Worm (Caenorhabditis elegans): ENCODE results near the gene kvs-5.

DNA sequence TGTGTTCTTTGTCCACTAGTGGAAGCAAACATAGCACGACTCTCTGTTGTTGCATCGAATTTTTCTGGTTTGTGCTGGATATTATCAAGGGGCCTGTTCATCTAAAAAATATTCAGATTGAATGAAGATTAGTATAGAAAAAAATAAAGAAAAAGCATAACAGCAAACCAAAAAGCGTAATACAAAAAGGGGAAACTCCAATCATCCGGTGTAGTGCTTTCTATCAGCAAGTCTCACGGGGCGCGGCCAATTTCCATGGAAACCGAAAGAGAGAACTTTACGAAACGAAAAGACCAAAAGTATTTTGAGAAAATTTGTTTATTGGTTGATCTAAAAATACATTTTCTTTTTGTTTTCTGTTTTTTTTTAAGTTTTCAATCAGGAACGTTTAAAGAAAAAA, 38.2 kb upstream of the kvs-5 start, which contains the start of gene Y55F3C.17:
- TF ChIP-seq nhr-11 (tag; optimal IDR thresholded peaks at IDR 0.05) (no peak), pqm-1 (tag; optimal IDR thresholded peaks at IDR 0.05) (no peak), dve-1 (tag; optimal IDR thresholded peaks at IDR 0.05) (no peak), F13H6.1 (tag; optimal IDR thresholded peaks at IDR 0.05) (no peak), ztf-16 (tag; optimal IDR thresholded peaks at IDR 0.05) (no peak), pha-4 (tag; optimal IDR thresholded peaks at IDR 0.05) (no peak)
